Worm (Caenorhabditis elegans) whole organism, L2 larva: Measurements from ENCODE around the gene str-60.

Source experiments
- R02D3.7 ChIP-seq: fragments of 150-350 bp; optimal IDR thresholded peaks from 2 replicates; lab custom pipeline; 2014; ENCODE audit warnings: missing biosample characterization, missing genetic modification characterization
- aly-2 ChIP-seq: fragments of 150-350 bp; optimal IDR thresholded peaks from 2 replicates; lab custom pipeline; 2014; ENCODE audit warnings: missing biosample characterization, missing genetic modification characterization
- ama-1 ChIP-seq: fragments of 150-350 bp; optimal IDR thresholded peaks from 2 replicates; lab custom pipeline; 2018; ENCODE audit warnings: inconsistent platforms
- blmp-1 ChIP-seq: sonication (generic microtip); optimal IDR thresholded peaks from 2 replicates; lab custom pipeline; 2017; ENCODE audit warnings: missing genetic modification characterization, mild to moderate bottlenecking, missing compliant biosample characterization, antibody characterized with exemption, moderate library complexity; ENCODE audit not compliant: insufficient read depth
- ceh-82 ChIP-seq: fragments of 150-350 bp; optimal IDR thresholded peaks from 2 replicates; lab custom pipeline; 2014; ENCODE audit warnings: missing biosample characterization, missing genetic modification characterization
- egl-27 ChIP-seq: sonication (generic microtip); optimal IDR thresholded peaks from 3 replicates; lab custom pipeline; 2017; ENCODE audit warnings: missing biosample characterization, missing genetic modification reagents, missing genetic modification characterization
- fos-1 ChIP-seq: fragments of 150-350 bp; optimal IDR thresholded peaks from 2 replicates; lab custom pipeline; 2014; ENCODE audit warnings: missing biosample characterization, missing genetic modification characterization
- lin-13 ChIP-seq: fragments of 150-350 bp; optimal IDR thresholded peaks from 2 replicates; lab custom pipeline; 2014; ENCODE audit warnings: missing biosample characterization, missing genetic modification reagents, missing genetic modification characterization
- lin-39 ChIP-seq: fragments of 150-350 bp; optimal IDR thresholded peaks from 2 replicates; lab custom pipeline; 2014; ENCODE audit warnings: missing biosample characterization, missing genetic modification reagents, missing genetic modification characterization
- mab-5 ChIP-seq: fragments of 150-350 bp; optimal IDR thresholded peaks from 2 replicates; lab custom pipeline; 2014; ENCODE audit warnings: missing biosample characterization, missing genetic modification characterization
- nhr-11 ChIP-seq: fragments of 150-350 bp; optimal IDR thresholded peaks from 2 replicates; lab custom pipeline; 2014; ENCODE audit warnings: missing biosample characterization, missing genetic modification characterization
- nhr-25 ChIP-seq: fragments of 150-350 bp; sonication (generic microtip); optimal IDR thresholded peaks from 3 replicates; lab custom pipeline; 2014; ENCODE audit warnings: missing biosample characterization, missing genetic modification characterization
- nhr-77 ChIP-seq: fragments of 150-350 bp; optimal IDR thresholded peaks from 2 replicates; lab custom pipeline; 2014; ENCODE audit warnings: missing biosample characterization, missing genetic modification characterization
- snpc-4 ChIP-seq: fragments of 150-350 bp; optimal IDR thresholded peaks from 2 replicates; lab custom pipeline; 2014; ENCODE audit warnings: missing biosample characterization, missing genetic modification characterization

DNA sequence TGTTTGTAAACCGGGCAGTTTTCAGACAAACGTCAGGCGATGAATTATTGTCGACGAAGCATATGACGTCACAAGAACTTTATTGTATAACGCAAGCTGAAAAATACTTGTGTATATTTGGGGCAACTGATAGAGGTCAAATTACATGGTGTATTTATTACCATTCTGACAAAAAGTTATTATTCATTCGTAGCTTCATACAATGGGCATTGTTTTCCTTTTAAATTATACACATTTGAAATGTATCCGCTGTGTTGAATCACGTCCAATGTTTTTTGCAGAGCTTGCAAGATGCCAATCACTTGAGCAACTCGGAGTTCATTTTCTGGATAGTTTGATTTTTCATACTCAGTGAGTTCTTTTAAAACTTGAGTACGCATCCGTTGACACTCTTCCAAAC, 25.2 kb downstream of the str-60 start, which contains the start of gene F35E8.13:
- TF ChIP-seq ama-1 (no peak), lin-13 (GFP tag; lab: Kevin White, UChicago) (no peak), aly-2 (tag; lab: Kevin White, UChicago) (no peak), lin-39 (no peak), blmp-1 (tag; lab: Kevin White, UChicago) (no peak), nhr-11 (tag; lab: Kevin White, UChicago) (no peak), R02D3.7 (tag; lab: Kevin White, UChicago) (no peak), snpc-4 (tag; lab: Kevin White, UChicago) (no peak), nhr-25 (tag; lab: Kevin White, UChicago) (no peak), egl-27 (no peak), mab-5 (tag; lab: Kevin White, UChicago) (no peak), fos-1 (tag; lab: Kevin White, UChicago) (no peak), nhr-77 (tag; lab: Kevin White, UChicago) (no peak), ceh-82 (no peak)
